Fruit fly (Drosophila melanogaster): Measurements from ENCODE around the gene OdsH.
A peak's percentile ranks its signal among the peaks of the same experiment; 100 is the strongest.

The OdsH gene

dm6 chrX:17768130-17768697 lies 22.6 kb upstream of the OdsH start, which contains the start of gene unc-4 (continued):
- TF ChIP-seq CG10267 (tag; optimal IDR thresholded peaks at IDR 0.05) (no peak), crol (GFP tag; IDR thresholded peaks at IDR 0.05) (peak; percentile 98), CG12299 (tag; optimal IDR thresholded peaks at IDR 0.05) (no peak), Nf-YC (tag; optimal IDR thresholded peaks at IDR 0.05) (peak; percentile 100), wdn (GFP tag; IDR thresholded peaks at IDR 0.05) (no peak), BtbVII (GFP tag; optimal IDR thresholded peaks at IDR 0.05) (no peak), Med (GFP tag) (peak; percentile 59), CG8765 (GFP tag; IDR thresholded peaks at IDR 0.05) (no peak), Ada2b (GFP tag; IDR thresholded peaks at IDR 0.05) (no peak), Bdp1 (GFP tag; optimal IDR thresholded peaks at IDR 0.05) (no peak), pb (GFP tag; optimal IDR thresholded peaks at IDR 0.05) (peak; percentile 33), CG1602 (GFP tag; optimal IDR thresholded peaks at IDR 0.05) (no peak), D (optimal IDR thresholded peaks at IDR 0.05) (peak; percentile 79), D (GFP tag; optimal IDR thresholded peaks at IDR 0.05) (no peak), twi (tag; optimal IDR thresholded peaks at IDR 0.05) (peak; percentile 36), nom (GFP tag; optimal IDR thresholded peaks at IDR 0.05) (no peak), CG10321 (GFP tag; IDR thresholded peaks at IDR 0.05) (peak; percentile 99), chm (GFP tag; IDR thresholded peaks at IDR 0.05) (0 out of 2 replicates have a peak, but pooled peaks have one; percentile 24), cad (GFP tag; optimal IDR thresholded peaks at IDR 0.05) (peak; percentile 39), cato (GFP tag; optimal IDR thresholded peaks at IDR 0.05; ENCODE audit: borderline replicate concordance) (no peak), MTF-1 (GFP tag; optimal IDR thresholded peaks at IDR 0.05; ENCODE audit: borderline replicate concordance) (no peak), HLH54F (GFP tag; optimal IDR thresholded peaks at IDR 0.05) (no peak), sqz (GFP tag; optimal IDR thresholded peaks at IDR 0.05) (peak; percentile 60), lab (GFP tag; optimal IDR thresholded peaks at IDR 0.05) (no peak), onecut (GFP tag; IDR thresholded peaks at IDR 0.05) (peak; percentile 54), otp (GFP tag; IDR thresholded peaks at IDR 0.05) (peak; percentile 72), YL-1 (GFP tag; optimal IDR thresholded peaks at IDR 0.05) (no peak), bbx (GFP tag; IDR thresholded peaks at IDR 0.05; ENCODE audit: partially characterized antibody) (peak; percentile 42; the same call in 1 of the 2 replicates), CG34376 (GFP tag; optimal IDR thresholded peaks at IDR 0.05) (no peak), CG13624 (GFP tag; optimal IDR thresholded peaks at IDR 0.05) (peak; percentile 13), gsb (GFP tag; IDR thresholded peaks at IDR 0.05) (no peak), Sox100B (GFP tag; optimal IDR thresholded peaks at IDR 0.05) (no peak), gce (GFP tag; IDR thresholded peaks at IDR 0.05) (no peak), fd96Cb (tag; optimal IDR thresholded peaks at IDR 0.05) (no peak), Abd-B (GFP tag; optimal IDR thresholded peaks at IDR 0.05) (peak; percentile 63), phol (tag; optimal IDR thresholded peaks at IDR 0.05) (peak; percentile 93), insv (GFP tag; optimal IDR thresholded peaks at IDR 0.05) (no peak), zf30C (GFP tag; optimal IDR thresholded peaks at IDR 0.05) (no peak), CG16813 (GFP tag; IDR thresholded peaks at IDR 0.05; ENCODE audit: partially characterized antibody) (no peak), Aef1 (GFP tag; IDR thresholded peaks at IDR 0.05) (peak; percentile 92), Bgb (GFP tag; IDR thresholded peaks at IDR 0.05; ENCODE audit: partially characterized antibody) (peak; percentile 48; the same call in 1 of the 2 replicates), CG1233 (GFP tag; optimal IDR thresholded peaks at IDR 0.05) (no peak), CG3163 (GFP tag; optimal IDR thresholded peaks at IDR 0.05) (no peak), CG3407 (GFP tag; optimal IDR thresholded peaks at IDR 0.05) (peak; percentile 44), CG17829 (tag; optimal IDR thresholded peaks at IDR 0.05) (peak; percentile 35), CG10462 (GFP tag; optimal IDR thresholded peaks at IDR 0.05) (no peak), ssp (GFP tag; IDR thresholded peaks at IDR 0.05) (no peak), CG15696 (tag; optimal IDR thresholded peaks at IDR 0.05) (no peak), Scr (GFP tag; IDR thresholded peaks at IDR 0.05; ENCODE audit: partially characterized antibody) (peak; percentile 46; the same call in 1 of the 2 replicates), CG13287 (GFP tag; IDR thresholded peaks at IDR 0.05; ENCODE audit: partially characterized antibody) (no peak; the same call in 1 of the 2 replicates)
